Fruit fly (Drosophila melanogaster) whole organism, embryonic: ENCODE measurements around the gene Gcn5.

Experiments used
- Asciz ChIP-seq: fragments of 200-800 bp; sonication (Bioruptor generic); optimal IDR thresholded peaks from 2 replicates; lab custom pipeline; 2017; ENCODE audit warnings: missing biosample characterization, mild to moderate bottlenecking, missing genetic modification characterization, missing genetic modification reagents
- Atf-2 ChIP-seq: fragments of 200-800 bp; sonication (Bioruptor generic); optimal IDR thresholded peaks from 2 replicates; lab custom pipeline; 2016; ENCODE audit warnings: missing biosample characterization, missing genetic modification characterization
- Awh ChIP-seq: fragments of 200-800 bp; sonication (Bioruptor generic); IDR thresholded peaks from 2 replicates; pipeline ENCODE4, ENCODE4 v1.3.6; 2022; ENCODE audit warnings: missing biosample characterization, missing genetic modification characterization
- Bdp1 ChIP-seq: fragments of 200-800 bp; sonication (Bioruptor generic); optimal IDR thresholded peaks from 3 replicates; lab custom pipeline; 2016; ENCODE audit warnings: missing biosample characterization, missing genetic modification characterization
- CG11560 ChIP-seq: fragments of 200-800 bp; sonication (Bioruptor generic); IDR thresholded peaks from 3 replicates; pipeline ENCODE4 v1.3.6; 2022; ENCODE audit warnings: missing biosample characterization, missing genetic modification characterization
- CG11695 ChIP-seq: fragments of 200-800 bp; sonication (Bioruptor generic); IDR thresholded peaks from 3 replicates; pipeline ENCODE4 v1.3.6; 2022; ENCODE audit warnings: missing biosample characterization, missing genetic modification characterization
- CG12942 ChIP-seq: fragments of 200-800 bp; sonication (Bioruptor generic); optimal IDR thresholded peaks from 3 replicates; lab custom pipeline; 2016; ENCODE audit warnings: missing biosample characterization, missing genetic modification characterization
- CG13424 ChIP-seq: fragments of 200-800 bp; sonication (Bioruptor generic); optimal IDR thresholded peaks from 2 replicates; lab custom pipeline; 2019; ENCODE audit warnings: missing biosample characterization, mild to moderate bottlenecking, missing genetic modification characterization, moderate library complexity
- CG13624 ChIP-seq: fragments of 200-800 bp; sonication (Bioruptor generic); optimal IDR thresholded peaks from 2 replicates; lab custom pipeline; 2016; ENCODE audit warnings: missing biosample characterization, missing genetic modification characterization
- CG13894 ChIP-seq: fragments of 200-800 bp; sonication (Bioruptor generic); optimal IDR thresholded peaks from 3 replicates; lab custom pipeline; 2018; ENCODE audit warnings: missing biosample characterization, mild to moderate bottlenecking, missing genetic modification characterization, moderate library complexity
- CG14710 ChIP-seq: fragments of 200-800 bp; sonication (Bioruptor generic); optimal IDR thresholded peaks from 3 replicates; lab custom pipeline; 2019; ENCODE audit warnings: missing biosample characterization, mild to moderate bottlenecking, missing genetic modification characterization, moderate library complexity
- CG15601 ChIP-seq: fragments of 200-800 bp; sonication (Bioruptor generic); optimal IDR thresholded peaks from 3 replicates; lab custom pipeline; 2019; ENCODE audit warnings: missing biosample characterization, mild to moderate bottlenecking, missing genetic modification characterization, moderate library complexity
- CG1602 ChIP-seq: fragments of 200-800 bp; sonication (Bioruptor generic); optimal IDR thresholded peaks from 3 replicates; lab custom pipeline; 2016; ENCODE audit warnings: missing biosample characterization, missing genetic modification characterization
- CG17359 ChIP-seq: fragments of 200-800 bp; sonication (Bioruptor generic); optimal IDR thresholded peaks from 3 replicates; lab custom pipeline; 2018; ENCODE audit warnings: missing biosample characterization, mild to moderate bottlenecking, missing genetic modification characterization, moderate library complexity
- CG17802 ChIP-seq: fragments of 200-800 bp; sonication (Bioruptor generic); optimal IDR thresholded peaks from 2 replicates; lab custom pipeline; 2018; ENCODE audit warnings: missing biosample characterization, mild to moderate bottlenecking, missing genetic modification characterization, moderate library complexity
- CG17829 ChIP-seq: fragments of 200-800 bp; optimal IDR thresholded peaks from 2 replicates; lab custom pipeline; 2019; ENCODE audit warnings: missing biosample characterization, mild to moderate bottlenecking, missing genetic modification characterization, moderate library complexity
- CG18011 ChIP-seq: fragments of 200-800 bp; sonication (Bioruptor generic); optimal IDR thresholded peaks from 2 replicates; lab custom pipeline; 2017; ENCODE audit warnings: missing biosample characterization, missing genetic modification characterization, mild to moderate bottlenecking, moderate library complexity, missing genotype
- CG30020 ChIP-seq: fragments of 200-800 bp; optimal IDR thresholded peaks from 2 replicates; lab custom pipeline; 2019; ENCODE audit warnings: missing biosample characterization, mild to moderate bottlenecking, missing genetic modification characterization, moderate library complexity
- CG32772 ChIP-seq: fragments of 200-800 bp; sonication (Bioruptor generic); IDR thresholded peaks from 2 replicates; pipeline ENCODE4 v1.3.6; 2022; ENCODE audit warnings: missing biosample characterization, missing genetic modification characterization
- CG34422 ChIP-seq: fragments of 200-800 bp; sonication (Bioruptor generic); IDR thresholded peaks from 3 replicates; pipeline ENCODE4 v1.3.6; 2022; ENCODE audit warnings: missing biosample characterization, missing genetic modification characterization
- CG3838 ChIP-seq: fragments of 200-800 bp; sonication (Bioruptor generic); optimal IDR thresholded peaks from 3 replicates; lab custom pipeline; 2016; ENCODE audit warnings: missing biosample characterization, missing genetic modification characterization
- CG6254 ChIP-seq: fragments of 200-800 bp; sonication (Bioruptor generic); optimal IDR thresholded peaks from 3 replicates; lab custom pipeline; 2017; ENCODE audit warnings: mild to moderate bottlenecking, missing biosample characterization, missing genetic modification reagents, missing genetic modification characterization
- CG7839 ChIP-seq: fragments of 200-800 bp; sonication (Bioruptor generic); optimal IDR thresholded peaks from 3 replicates; lab custom pipeline; 2018; ENCODE audit warnings: missing biosample characterization, mild to moderate bottlenecking, missing genetic modification characterization, moderate library complexity
- CG8281 ChIP-seq: fragments of 200-800 bp; sonication (Bioruptor generic); optimal IDR thresholded peaks from 2 replicates; lab custom pipeline; 2018; ENCODE audit warnings: missing biosample characterization, mild to moderate bottlenecking, missing genetic modification characterization, moderate library complexity
- CHES-1-like ChIP-seq: fragments of 200-800 bp; sonication (Bioruptor generic); optimal IDR thresholded peaks from 2 replicates; lab custom pipeline; 2016; ENCODE audit warnings: missing biosample characterization, missing genetic modification characterization
- Chrac-16 ChIP-seq: fragments of 200-800 bp; sonication (Bioruptor generic); optimal IDR thresholded peaks from 3 replicates; lab custom pipeline; 2016; ENCODE audit warnings: missing biosample characterization, missing genetic modification characterization
- Doc3 ChIP-seq: fragments of 200-800 bp; sonication (Bioruptor generic); IDR thresholded peaks from 3 replicates; pipeline ENCODE4 v1.3.6; 2022; ENCODE audit warnings: missing biosample characterization, missing genetic modification characterization; ENCODE audit not compliant: partially characterized antibody
- Ets65A ChIP-seq: fragments of 200-800 bp; sonication (Bioruptor generic); peaks from one replicate; lab custom pipeline; 2016; ENCODE audit warnings: missing biosample characterization, missing genetic modification characterization
- Fer2 ChIP-seq: fragments of 200-800 bp; sonication (Bioruptor generic); optimal IDR thresholded peaks from 2 replicates; lab custom pipeline; 2018; ENCODE audit warnings: missing biosample characterization, mild to moderate bottlenecking, missing genetic modification characterization, moderate library complexity
- Hr78 ChIP-seq, 2 experiments: fragments of 200-800 bp in 1 of 2; fragments of >200 bp in 1 of 2; sonication (Bioruptor generic) in 1 of 2; optimal IDR thresholded peaks; 2 replicates each; lab custom pipeline; 2017 to 2019; ENCODE audit warnings: missing biosample characterization in 2 of 2, missing genetic modification characterization in 2 of 2, mild to moderate bottlenecking in 1 of 2, moderate library complexity in 1 of 2
- Hsf ChIP-seq: fragments of 200-800 bp; sonication (Bioruptor generic); optimal IDR thresholded peaks from 3 replicates; lab custom pipeline; 2016; ENCODE audit warnings: missing biosample characterization, missing genetic modification characterization
- Med ChIP-seq: fragments of 200-800 bp; sonication (Bioruptor generic); peaks from one replicate; lab custom pipeline; 2016; ENCODE audit warnings: missing biosample characterization, missing genetic modification characterization, mild to moderate bottlenecking, inconsistent platforms, moderate library complexity
- Ptx1 ChIP-seq: fragments of 200-800 bp; sonication (Bioruptor generic); IDR thresholded peaks from 2 replicates; pipeline ENCODE4 v1.3.6; 2022; ENCODE audit warnings: missing biosample characterization, missing genetic modification characterization
- Rfx ChIP-seq: fragments of 200-800 bp; sonication (Bioruptor generic); IDR thresholded peaks from 2 replicates; pipeline ENCODE4 v1.3.6; 2022; ENCODE audit warnings: missing biosample characterization, missing genetic modification characterization
- Xrp1 ChIP-seq: fragments of 200-800 bp; sonication (Bioruptor generic); IDR thresholded peaks from 2 replicates; pipeline ENCODE4 v1.3.6; 2022; ENCODE audit warnings: missing biosample characterization, missing genetic modification characterization
- YL-1 ChIP-seq: fragments of 200-800 bp; sonication (Bioruptor generic); optimal IDR thresholded peaks from 3 replicates; lab custom pipeline; 2017; ENCODE audit warnings: missing biosample characterization, mild to moderate bottlenecking, missing genetic modification characterization
- bab2 ChIP-seq: fragments of 200-800 bp; sonication (Bioruptor generic); optimal IDR thresholded peaks from 2 replicates; lab custom pipeline; 2016; ENCODE audit warnings: missing biosample characterization, missing genetic modification characterization
- cas ChIP-seq: fragments of 200-800 bp; sonication (Bioruptor generic); IDR thresholded peaks from 2 replicates; pipeline ENCODE4 v1.3.6; 2022; ENCODE audit warnings: missing biosample characterization, missing genetic modification characterization
- dm ChIP-seq: fragments of 200-800 bp; sonication (Bioruptor generic); optimal IDR thresholded peaks from 3 replicates; lab custom pipeline; 2016; ENCODE audit warnings: missing biosample characterization, missing genetic modification characterization
- gem ChIP-seq: fragments of 200-800 bp; sonication (Bioruptor generic); optimal IDR thresholded peaks from 2 replicates; lab custom pipeline; 2019; ENCODE audit warnings: missing biosample characterization, mild to moderate bottlenecking, missing genetic modification characterization, moderate library complexity
- ind ChIP-seq: fragments of 200-800 bp; sonication (Bioruptor generic); optimal IDR thresholded peaks from 3 replicates; lab custom pipeline; 2016; ENCODE audit warnings: missing biosample characterization, missing genetic modification characterization
- oc ChIP-seq: fragments of 200-800 bp; sonication (Bioruptor generic); optimal IDR thresholded peaks from 2 replicates; lab custom pipeline; 2018; ENCODE audit warnings: missing biosample characterization, mild to moderate bottlenecking, missing genetic modification characterization, moderate library complexity
- org-1 ChIP-seq: fragments of 200-800 bp; sonication (Bioruptor generic); optimal IDR thresholded peaks from 2 replicates; lab custom pipeline; 2017; ENCODE audit warnings: missing biosample characterization, missing genetic modification characterization
- pho ChIP-seq: fragments of 200-800 bp; sonication (Bioruptor generic); optimal IDR thresholded peaks from 2 replicates; lab custom pipeline; 2016; ENCODE audit warnings: missing biosample characterization, missing genetic modification characterization
- pum ChIP-seq: fragments of 200-800 bp; sonication (Bioruptor generic); optimal IDR thresholded peaks from 2 replicates; lab custom pipeline; 2016; ENCODE audit warnings: missing biosample characterization, missing genetic modification characterization
- sens ChIP-seq: fragments of 200-800 bp; sonication (Bioruptor generic); peaks from one replicate; lab custom pipeline; 2016; ENCODE audit warnings: missing biosample characterization, missing genetic modification characterization
- slou ChIP-seq: fragments of 200-800 bp; sonication (Bioruptor generic); optimal IDR thresholded peaks from 3 replicates; lab custom pipeline; 2016; ENCODE audit warnings: missing biosample characterization, missing genetic modification characterization
- sob ChIP-seq: fragments of 200-800 bp; sonication (Bioruptor generic); IDR thresholded peaks from 2 replicates; pipeline ENCODE4 v1.3.6; 2022; ENCODE audit warnings: missing biosample characterization, missing genetic modification characterization
- sug ChIP-seq: fragments of 200-800 bp; optimal IDR thresholded peaks from 2 replicates; lab custom pipeline; 2019; ENCODE audit warnings: missing biosample characterization, mild to moderate bottlenecking, missing genetic modification characterization, moderate library complexity
- vvl ChIP-seq: fragments of 200-800 bp; sonication (Bioruptor generic); IDR thresholded peaks from 2 replicates; pipeline ENCODE4 v1.3.6; 2022; ENCODE audit warnings: missing biosample characterization, missing genetic modification characterization
- wor ChIP-seq: fragments of 200-800 bp; sonication (Bioruptor generic); IDR thresholded peaks from 2 replicates; pipeline ENCODE4 v1.3.6; 2022; ENCODE audit warnings: missing biosample characterization, missing genetic modification characterization
- zfh2 ChIP-seq: fragments of 200-800 bp; sonication (Bioruptor generic); optimal IDR thresholded peaks from 2 replicates; lab custom pipeline; 2016; ENCODE audit warnings: missing biosample characterization, missing genetic modification characterization

Gene Gcn5

dm6 chr3L:12501249-12501648 is 22.6 kb downstream of the Gcn5 start, which contains the start of the genes CG10638 and CG10681 (continued):
- no peak for TF ChIP-seq org-1
- TF ChIP-seq sens (GFP tag; lab: Kevin White, UChicago), result peak; percentile 91
- TF ChIP-seq CG13894 (tag; lab: Kevin White, UChicago), result peak; percentile 18
- TF ChIP-seq sug, result peak; percentile 40
- TF ChIP-seq Rfx (GFP tag; lab: Robert Waterston, UW), result peak; percentile 21; the same call in 1 of the 2 replicates
- peak; percentile 53 for TF ChIP-seq CG32772 (GFP tag; lab: Robert Waterston, UW)
- TF ChIP-seq CG1602 (GFP tag; lab: Kevin White, UChicago), result peak; percentile 14
- peak; percentile 20 for TF ChIP-seq CG6254
- TF ChIP-seq CG18011 (GFP tag; lab: Kevin White, UChicago), result peak; percentile 30
- TF ChIP-seq CHES-1-like (GFP tag; lab: Kevin White, UChicago), result peak; percentile 3
- TF ChIP-seq Bdp1 (GFP tag; lab: Kevin White, UChicago), result no peak
- TF ChIP-seq CG11695 (GFP tag; lab: Robert Waterston, UW), result no peak; the same call in 2 of the 3 replicates
- peak; percentile 16 for TF ChIP-seq CG13624 (GFP tag; lab: Kevin White, UChicago)
- TF ChIP-seq dm, result no peak
- peak; percentile 61 for TF ChIP-seq gem
- peak; percentile 42 for TF ChIP-seq CG13424
- 0 out of 2 replicates have a peak, but pooled peaks have one; percentile 16 for TF ChIP-seq Ptx1 (GFP tag; lab: Robert Waterston, UW)
- TF ChIP-seq CG3838 (GFP tag; lab: Kevin White, UChicago), result no peak
- no peak for TF ChIP-seq bab2
- no peak for TF ChIP-seq Fer2 (tag; lab: Kevin White, UChicago)
- no peak for TF ChIP-seq Doc3 (GFP tag; lab: Robert Waterston, UW)
- no peak for TF ChIP-seq Atf-2 (GFP tag; lab: Kevin White, UChicago)
- TF ChIP-seq slou (GFP tag; lab: Kevin White, UChicago), result no peak
- no peak for TF ChIP-seq Awh
- TF ChIP-seq Med (GFP tag; lab: Kevin White, UChicago), result peak; percentile 79
- peak; percentile 11 for TF ChIP-seq zfh2 (GFP tag; lab: Kevin White, UChicago)
- TF ChIP-seq CG14710 (tag; lab: Kevin White, UChicago), result peak; percentile 81
- peak; percentile 55; the same call in 1 of the 3 replicates for TF ChIP-seq CG34422
- TF ChIP-seq Hsf (GFP tag; lab: Kevin White, UChicago), result peak; percentile 46
- peak; percentile 2 for TF ChIP-seq pho (GFP tag; lab: Kevin White, UChicago)
- TF ChIP-seq Chrac-16 (GFP tag; lab: Kevin White, UChicago), result peak; percentile 48
- no peak for TF ChIP-seq oc (tag; lab: Kevin White, UChicago)
- TF ChIP-seq wor (GFP tag; lab: Robert Waterston, UW), result no peak
- TF ChIP-seq cas (GFP tag; lab: Robert Waterston, UW), result no peak
- peak; percentile 50 for TF ChIP-seq vvl (GFP tag; lab: Robert Waterston, UW)
- TF ChIP-seq CG17359 (tag; lab: Kevin White, UChicago), result peak; percentile 43
- peak; percentile 24 for TF ChIP-seq Asciz
- TF ChIP-seq sob (GFP tag; lab: Robert Waterston, UW), result peak; percentile 37; the same call in 1 of the 2 replicates
- no peak for TF ChIP-seq CG17802
- peak; percentile 47 for TF ChIP-seq Xrp1 (GFP tag; lab: Robert Waterston, UW)
- TF ChIP-seq Ets65A (GFP tag; lab: Kevin White, UChicago), result peak; percentile 79
- no peak for TF ChIP-seq CG12942
- no peak for TF ChIP-seq CG11560 (tag; lab: Robert Waterston, UW)
- TF ChIP-seq CG17829 (tag; lab: Kevin White, UChicago), result peak; percentile 57
- TF ChIP-seq Hr78 (GFP tag; optimal IDR thresholded peaks at IDR 0.05; lab: Kevin White, UChicago), result no peak
- no peak for TF ChIP-seq pum (GFP tag; lab: Kevin White, UChicago)
- TF ChIP-seq CG7839 (tag; lab: Kevin White, UChicago), result peak; percentile 15
- TF ChIP-seq ind (GFP tag; lab: Kevin White, UChicago), result peak; percentile 27
- peak; percentile 33 for TF ChIP-seq CG30020 (tag; lab: Kevin White, UChicago)
- TF ChIP-seq YL-1 (GFP tag; lab: Kevin White, UChicago), result peak; percentile 81
- TF ChIP-seq CG8281 (tag; lab: Kevin White, UChicago), result no peak
- peak; percentile 31 for TF ChIP-seq CG15601 (tag; lab: Kevin White, UChicago)
